Worm (Caenorhabditis elegans): ENCODE data around the gene clp-6.
A peak's percentile ranks its signal among the peaks of the same experiment; 100 is the strongest.

clp-6 gene

DNA sequence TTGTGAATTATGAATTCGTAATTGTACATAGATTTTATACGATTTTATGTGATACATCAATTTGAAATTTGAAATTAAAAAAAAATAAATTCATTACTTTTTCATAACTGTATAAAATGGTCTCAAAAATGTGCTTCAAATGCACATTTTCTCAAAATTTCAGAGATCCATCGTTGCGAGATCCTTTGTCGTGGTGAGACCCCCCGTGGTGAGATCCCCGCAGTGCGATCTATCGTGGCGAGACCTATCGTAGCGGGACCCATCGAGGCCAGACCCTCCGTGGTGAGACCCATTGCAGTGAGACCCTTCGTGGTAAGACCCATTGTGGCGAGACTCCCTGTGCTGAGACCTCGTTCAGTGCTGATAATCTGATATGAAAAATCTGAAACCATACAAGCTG is 24.6 kb upstream of the clp-6 start (continued):
- TF ChIP-seq ama-1 (optimal IDR thresholded peaks at IDR 0.05) (peak; percentile 9), ama-1 (GFP tag; optimal IDR thresholded peaks at IDR 0.05) (no peak), sdz-38 (tag; optimal IDR thresholded peaks at IDR 0.05) (no peak), ztf-6 (GFP tag; IDR thresholded peaks at IDR 0.05) (no peak), mes-4 (tag; optimal IDR thresholded peaks at IDR 0.05) (no peak), F33H1.4 (GFP tag; IDR thresholded peaks at IDR 0.05) (peak; percentile 40; the same call in 1 of the 2 replicates), rcor-1 (GFP tag; IDR thresholded peaks at IDR 0.05) (no peak), Y95B8A.8 (GFP tag; IDR thresholded peaks at IDR 0.05) (0 out of 2 replicates have a peak, but pooled peaks have one; percentile 53), cebp-2 (GFP tag; IDR thresholded peaks at IDR 0.05) (0 out of 2 replicates have a peak, but pooled peaks have one; percentile 29), tlf-1 (GFP tag; optimal IDR thresholded peaks at IDR 0.05) (no peak), snpc-1.1 (tag; optimal IDR thresholded peaks at IDR 0.05; ENCODE audit: insufficient read depth) (no peak), hlh-26 (GFP tag; conservative IDR thresholded peaks at IDR 0.05) (no peak), T26A5.8 (tag; optimal IDR thresholded peaks at IDR 0.05) (no peak), snpc-4 (GFP tag; optimal IDR thresholded peaks at IDR 0.05) (no peak), snpc-4 (tag; optimal IDR thresholded peaks at IDR 0.05) (peak in 1 of 4 experiments; percentile 13)

DNA sequence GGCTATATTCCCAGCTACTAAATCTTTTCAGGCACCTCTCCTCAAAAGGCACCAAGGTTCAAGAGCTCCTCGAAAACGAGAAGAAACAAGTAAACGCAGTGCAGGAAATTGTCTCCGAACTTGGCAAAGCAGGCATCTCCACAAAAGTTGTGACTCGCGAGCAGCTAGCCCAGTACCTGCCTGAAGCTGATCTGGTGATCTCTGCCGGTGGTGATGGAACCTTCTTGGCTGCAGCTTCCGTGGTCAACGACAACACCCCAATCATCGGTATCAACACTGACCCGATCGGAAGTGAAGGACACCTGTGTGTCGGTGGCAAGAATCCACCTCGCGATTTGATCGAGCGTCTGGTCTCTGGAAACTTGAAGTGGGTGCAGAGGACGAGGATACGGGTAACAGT is 23.4 kb upstream of the clp-6 start:
- no peak for TF ChIP-seq tbp1 (GFP tag; optimal IDR thresholded peaks at IDR 0.05)
- no peak for TF ChIP-seq F55B11.4 (tag; optimal IDR thresholded peaks at IDR 0.05; ENCODE audit: borderline replicate concordance, insufficient read depth)
- TF ChIP-seq zfh-2 (GFP tag; conservative IDR thresholded peaks at IDR 0.05): 0 out of 2 replicates have a peak, but pooled peaks have one; percentile 14
- TF ChIP-seq aptf-3 (GFP tag; IDR thresholded peaks at IDR 0.05): no peak
- no peak for TF ChIP-seq F33H1.4 (GFP tag; IDR thresholded peaks at IDR 0.05)
- TF ChIP-seq T26A5.8 (tag; optimal IDR thresholded peaks at IDR 0.05): no peak
- TF ChIP-seq ceh-58 (GFP tag; IDR thresholded peaks at IDR 0.05): 0 out of 2 replicates have a peak, but pooled peaks have one; percentile 30
- no peak for TF ChIP-seq ceh-100 (GFP tag; IDR thresholded peaks at IDR 0.05)
- TF ChIP-seq F37B4.10 (GFP tag; IDR thresholded peaks at IDR 0.05): 0 out of 2 replicates have a peak, but pooled peaks have one; percentile 41
- TF ChIP-seq tbx-9 (tag; optimal IDR thresholded peaks at IDR 0.05; ENCODE audit: borderline replicate concordance): no peak
- TF ChIP-seq attf-3 (GFP tag; conservative IDR thresholded peaks at IDR 0.05): no peak
- TF ChIP-seq nfya-1 (tag; optimal IDR thresholded peaks at IDR 0.05; ENCODE audit: borderline replicate concordance, insufficient read depth): no peak

ce11 chrIV:1456775-1457174 is 21.9 kb upstream of the clp-6 start, which contains the start of gene nadk-1:
TSS of gene nadk-1 (plus strand) at chrIV:1457075.
- TF ChIP-seq attf-5 (GFP tag; optimal IDR thresholded peaks at IDR 0.05): no peak
- TF ChIP-seq nfya-2 (GFP tag; IDR thresholded peaks at IDR 0.05): no peak
- no peak for TF ChIP-seq snpc-1.1 (tag; optimal IDR thresholded peaks at IDR 0.05; ENCODE audit: insufficient read depth)
- 0 out of 2 replicates have a peak, but pooled peaks have one; percentile 26 for TF ChIP-seq cebp-2 (GFP tag; IDR thresholded peaks at IDR 0.05)
- TF ChIP-seq bed-1 (GFP tag; IDR thresholded peaks at IDR 0.05): no peak
- no peak for TF ChIP-seq akir-1 (GFP tag; optimal IDR thresholded peaks at IDR 0.05)
- TF ChIP-seq F33H1.4 (GFP tag; IDR thresholded peaks at IDR 0.05): no peak
- TF ChIP-seq F37B4.10 (GFP tag; IDR thresholded peaks at IDR 0.05): no peak
- TF ChIP-seq die-1 (tag; optimal IDR thresholded peaks at IDR 0.05): no peak
- TF ChIP-seq ama-1 (optimal IDR thresholded peaks at IDR 0.05): no peak
- no peak for TF ChIP-seq ama-1 (GFP tag; optimal IDR thresholded peaks at IDR 0.05)
- no peak for TF ChIP-seq Y53G8AR.9 (GFP tag; conservative IDR thresholded peaks at IDR 0.05)
- no peak for TF ChIP-seq F39B2.1 (GFP tag; IDR thresholded peaks at IDR 0.05)
- 0 out of 2 replicates have a peak, but pooled peaks have one; percentile 25 for TF ChIP-seq zfh-2 (GFP tag; conservative IDR thresholded peaks at IDR 0.05)
- TF ChIP-seq C17E4.6 (GFP tag; IDR thresholded peaks at IDR 0.05): no peak
- TF ChIP-seq hlh-26 (GFP tag; conservative IDR thresholded peaks at IDR 0.05): no peak
- no peak for TF ChIP-seq rcor-1 (GFP tag; IDR thresholded peaks at IDR 0.05)
- TF ChIP-seq F57C9.4 (tag; optimal IDR thresholded peaks at IDR 0.05): no peak
- TF ChIP-seq snpc-3.4 (tag; optimal IDR thresholded peaks at IDR 0.05): no peak
- no peak for TF ChIP-seq F55B11.4 (tag; optimal IDR thresholded peaks at IDR 0.05; ENCODE audit: borderline replicate concordance, insufficient read depth)
- no peak for TF ChIP-seq F22D6.2 (tag; optimal IDR thresholded peaks at IDR 0.05)
- no peak for TF ChIP-seq hlh-12 (tag; optimal IDR thresholded peaks at IDR 0.05)
- TF ChIP-seq bed-2 (GFP tag; IDR thresholded peaks at IDR 0.05): no peak
- TF ChIP-seq nhr-80 (tag; optimal IDR thresholded peaks at IDR 0.05): peak; percentile 13
- TF ChIP-seq lsy-27 (tag; optimal IDR thresholded peaks at IDR 0.05; ENCODE audit: borderline replicate concordance, insufficient read depth): no peak
- no peak for TF ChIP-seq Y56A3A.18 (GFP tag; IDR thresholded peaks at IDR 0.05)
